Fruit fly (Drosophila melanogaster): ENCODE results near the gene CanB.

The CanB gene

DNA sequence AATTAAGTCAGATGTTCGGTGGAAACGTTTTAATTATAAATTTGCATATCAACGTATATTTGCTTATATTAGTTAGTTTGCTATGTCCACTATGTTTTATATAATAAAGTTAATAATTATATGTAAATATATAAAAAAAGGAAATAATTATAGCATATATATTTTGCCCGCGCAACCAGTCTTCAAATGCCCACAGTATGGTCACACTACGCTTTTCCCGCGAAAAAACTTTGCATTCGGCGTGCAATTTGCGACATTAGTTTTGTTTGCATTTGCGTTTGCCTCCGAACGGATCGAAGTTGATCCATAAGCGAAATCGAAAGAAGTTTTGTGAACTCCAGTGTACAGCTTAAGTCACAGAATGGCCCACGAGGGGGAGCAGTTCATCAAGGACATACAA is 8.7 kb upstream of the CanB start, which contains the start of gene Mcm3:
Gene Mcm3, plus strand, starts transcription at position 220 of the 400 bp plus-strand sequence.
- TF ChIP-seq Rel (GFP tag; optimal IDR thresholded peaks at IDR 0.05) (no peak), Rel (tag; optimal IDR thresholded peaks at IDR 0.05) (no peak), jim (GFP tag; optimal IDR thresholded peaks at IDR 0.05) (no peak), br (GFP tag; optimal IDR thresholded peaks at IDR 0.05) (no peak), Mio (GFP tag; optimal IDR thresholded peaks at IDR 0.05) (no peak), psq (GFP tag; optimal IDR thresholded peaks at IDR 0.05) (no peak), CrebA (GFP tag; optimal IDR thresholded peaks at IDR 0.05; ENCODE audit: borderline replicate concordance) (no peak), Dif (GFP tag; optimal IDR thresholded peaks at IDR 0.05; ENCODE audit: partially characterized antibody) (no peak), sage (GFP tag; optimal IDR thresholded peaks at IDR 0.05) (no peak), pan (optimal IDR thresholded peaks at IDR 0.05) (no peak), OdsH (GFP tag; optimal IDR thresholded peaks at IDR 0.05) (no peak), dl (GFP tag; optimal IDR thresholded peaks at IDR 0.05; ENCODE audit: insufficient read depth in 1 of 2, partially characterized antibody in 2 of 2) (no peak), Hnf4 (GFP tag; optimal IDR thresholded peaks at IDR 0.05) (no peak), Jra (GFP tag; optimal IDR thresholded peaks at IDR 0.05) (no peak)

DNA sequence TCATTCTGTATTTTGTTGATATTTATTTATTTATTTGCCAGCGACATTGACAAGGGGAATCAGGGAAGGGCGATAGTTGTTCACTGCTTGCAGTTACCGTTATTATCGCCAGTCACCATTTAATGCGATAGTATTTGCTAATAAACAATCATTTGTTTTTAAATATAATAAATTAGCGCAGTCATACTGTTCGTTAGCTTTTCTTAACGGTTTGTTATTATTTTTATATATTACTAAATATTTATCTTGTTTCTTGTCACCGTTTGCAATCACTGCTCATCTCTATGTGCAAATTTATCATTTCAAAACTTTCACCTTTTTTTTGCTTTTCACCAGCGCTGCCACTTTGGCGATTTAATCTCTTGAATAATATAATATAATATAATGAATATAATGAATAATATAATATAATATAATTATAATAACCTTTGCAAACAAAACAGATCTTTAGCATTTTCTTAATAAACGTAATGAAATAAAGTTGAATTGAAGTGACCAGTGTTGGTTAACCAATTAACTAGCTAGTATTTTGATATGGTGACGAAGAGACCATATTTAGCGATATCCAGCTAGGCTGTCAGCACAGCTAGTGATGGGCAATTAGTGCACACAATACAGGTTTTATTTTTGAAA is 2.9 kb upstream of the CanB start, which contains the start of the genes CG3309 and XRCC1:
Gene CG3309, minus strand, starts transcription at position 82 of the 633 bp plus-strand sequence.
Gene XRCC1, plus strand, starts transcription at position 611 of the 633 bp plus-strand sequence.
- peak; percentile 32 for TF ChIP-seq Sp1 (GFP tag; optimal IDR thresholded peaks at IDR 0.05)
- TF ChIP-seq GATAd (GFP tag; optimal IDR thresholded peaks at IDR 0.05): no peak
- TF ChIP-seq tai (GFP tag; optimal IDR thresholded peaks at IDR 0.05): no peak
- TF ChIP-seq sv (GFP tag; optimal IDR thresholded peaks at IDR 0.05): no peak
- no peak for TF ChIP-seq Hr78 (GFP tag; optimal IDR thresholded peaks at IDR 0.05)
- TF ChIP-seq psq (GFP tag; optimal IDR thresholded peaks at IDR 0.05): peak; percentile 15
- no peak for TF ChIP-seq Dfd (GFP tag; optimal IDR thresholded peaks at IDR 0.05)
- no peak for TF ChIP-seq N (GFP tag; optimal IDR thresholded peaks at IDR 0.05)
- peak; percentile 4 for TF ChIP-seq dmrt93B (GFP tag; optimal IDR thresholded peaks at IDR 0.05)
- peak; percentile 80 for TF ChIP-seq woc (GFP tag; optimal IDR thresholded peaks at IDR 0.05)
- peak; percentile 52 for TF ChIP-seq HLH106 (tag; optimal IDR thresholded peaks at IDR 0.05)
- no peak for TF ChIP-seq pan (optimal IDR thresholded peaks at IDR 0.05)
- peak in 1 of 2 experiments; percentile 61 for TF ChIP-seq foxo (GFP tag; optimal IDR thresholded peaks at IDR 0.05)
- peak; percentile 10 for TF ChIP-seq CG9705 (GFP tag; optimal IDR thresholded peaks at IDR 0.05)
- no peak for TF ChIP-seq Dif (GFP tag; optimal IDR thresholded peaks at IDR 0.05; ENCODE audit: partially characterized antibody)
- TF ChIP-seq fru (GFP tag; optimal IDR thresholded peaks at IDR 0.05): peak; percentile 25
- TF ChIP-seq Jra (GFP tag; optimal IDR thresholded peaks at IDR 0.05): no peak
- peak; percentile 20 for TF ChIP-seq sage (GFP tag; optimal IDR thresholded peaks at IDR 0.05)
- TF ChIP-seq OdsH (GFP tag; optimal IDR thresholded peaks at IDR 0.05): peak; percentile 15
- no peak for TF ChIP-seq CG32264 (GFP tag; optimal IDR thresholded peaks at IDR 0.05)
- TF ChIP-seq Myc (optimal IDR thresholded peaks at IDR 0.05): peak; percentile 97
- TF ChIP-seq ey (GFP tag; optimal IDR thresholded peaks at IDR 0.05): peak; percentile 1
- no peak for TF ChIP-seq usp (GFP tag; optimal IDR thresholded peaks at IDR 0.05)
- peak; percentile 7 for TF ChIP-seq Hr83 (GFP tag; optimal IDR thresholded peaks at IDR 0.05; ENCODE audit: poor library complexity, severe bottlenecking)
- TF ChIP-seq h (GFP tag; optimal IDR thresholded peaks at IDR 0.05): peak; percentile 30
- TF ChIP-seq dsf (GFP tag; optimal IDR thresholded peaks at IDR 0.05; ENCODE audit: borderline replicate concordance): peak; percentile 10
- no peak for TF ChIP-seq Abd-B (GFP tag; optimal IDR thresholded peaks at IDR 0.05)
- no peak for TF ChIP-seq brk (GFP tag; optimal IDR thresholded peaks at IDR 0.05)
- TF ChIP-seq jim (GFP tag; optimal IDR thresholded peaks at IDR 0.05): no peak
- no peak for TF ChIP-seq CrebA (GFP tag; optimal IDR thresholded peaks at IDR 0.05; ENCODE audit: borderline replicate concordance)
- peak; percentile 57 for TF ChIP-seq rgr (GFP tag; optimal IDR thresholded peaks at IDR 0.05)
- TF ChIP-seq lola (GFP tag; optimal IDR thresholded peaks at IDR 0.05): no peak
- TF ChIP-seq dl (GFP tag; optimal IDR thresholded peaks at IDR 0.05; ENCODE audit: insufficient read depth in 1 of 2, partially characterized antibody in 2 of 2): no peak
- TF ChIP-seq Rel (GFP tag; optimal IDR thresholded peaks at IDR 0.05): no peak
- TF ChIP-seq Rel (tag; optimal IDR thresholded peaks at IDR 0.05): peak; percentile 62
- no peak for TF ChIP-seq Hnf4 (GFP tag; optimal IDR thresholded peaks at IDR 0.05)
- TF ChIP-seq Vsx2 (GFP tag; optimal IDR thresholded peaks at IDR 0.05; ENCODE audit: partially characterized antibody): no peak
- no peak for TF ChIP-seq br (GFP tag; optimal IDR thresholded peaks at IDR 0.05)
- TF ChIP-seq Mio (GFP tag; optimal IDR thresholded peaks at IDR 0.05): no peak

All from whole organism, wandering third instar larva.